Worm (Caenorhabditis elegans) whole organism, L4/young adult: Measurements from ENCODE around the gene F11F1.1.

Experiments
- dao-5 ChIP-seq: sonication (generic microtip); optimal IDR thresholded peaks from 2 replicates; lab custom pipeline; 2016; ENCODE audit warnings: missing genotype, missing genetic modification characterization, moderate library complexity, missing compliant biosample characterization
- him-1 ChIP-seq: sonication (generic microtip); optimal IDR thresholded peaks from 2 replicates; lab custom pipeline; 2016; ENCODE audit warnings: missing genotype, missing genetic modification reagents, missing genetic modification characterization, missing compliant biosample characterization

ce11 chrIII:13383159-13383558, 12.2 kb upstream of the F11F1.1 start:
- TF ChIP-seq him-1 (no peak), dao-5 (tag; lab: Kevin White, UChicago) (no peak)
